Worm (Caenorhabditis elegans) whole organism, L1 larva: ENCODE data around the gene srh-122.

Source experiments
- Y116A8C.19 ChIP-seq: sonication (generic microtip); optimal IDR thresholded peaks from 2 replicates; lab custom pipeline; 2016; ENCODE audit warnings: missing compliant biosample characterization, missing genetic modification characterization, borderline replicate concordance
- elt-3 ChIP-seq, 6 experiments: fragments of 150-350 bp in 1 of 6; sonication (generic microtip); optimal IDR thresholded peaks; 2 replicates each; lab custom pipeline; 2017 to 2018; ENCODE audit warnings: missing biosample characterization in 6 of 6, missing genetic modification characterization in 6 of 6, inconsistent platforms in 1 of 6
- mep-1 ChIP-seq: fragments of 150-350 bp; optimal IDR thresholded peaks from 2 replicates; lab custom pipeline; 2014; ENCODE audit warnings: missing biosample characterization, missing genetic modification characterization
- pqm-1 ChIP-seq: sonication (generic microtip); optimal IDR thresholded peaks from 3 replicates; lab custom pipeline; 2017; ENCODE audit warnings: missing biosample characterization, missing genetic modification characterization
- unc-62 ChIP-seq: fragments of 150-350 bp; optimal IDR thresholded peaks from 2 replicates; lab custom pipeline; 2014; ENCODE audit warnings: missing biosample characterization, missing genetic modification reagents, missing genetic modification characterization

- TF ChIP-seq unc-62 (GFP tag; lab: Kevin White, UChicago): no peak
- TF ChIP-seq pqm-1 (tag; lab: Kevin White, UChicago): no peak
- no peak for TF ChIP-seq Y116A8C.19 (tag; lab: Kevin White, UChicago)
- TF ChIP-seq mep-1: no peak
- TF ChIP-seq elt-3 (tag; optimal IDR thresholded peaks at IDR 0.05; lab: Kevin White, UChicago): no peak
Measured at ce11 chrV:15379817-15380216, 2.0 kb upstream of the srh-122 start, which contains the start of gene srh-251.
